Worm (Caenorhabditis elegans): ENCODE results near the gene ZK688.5.

DNA sequence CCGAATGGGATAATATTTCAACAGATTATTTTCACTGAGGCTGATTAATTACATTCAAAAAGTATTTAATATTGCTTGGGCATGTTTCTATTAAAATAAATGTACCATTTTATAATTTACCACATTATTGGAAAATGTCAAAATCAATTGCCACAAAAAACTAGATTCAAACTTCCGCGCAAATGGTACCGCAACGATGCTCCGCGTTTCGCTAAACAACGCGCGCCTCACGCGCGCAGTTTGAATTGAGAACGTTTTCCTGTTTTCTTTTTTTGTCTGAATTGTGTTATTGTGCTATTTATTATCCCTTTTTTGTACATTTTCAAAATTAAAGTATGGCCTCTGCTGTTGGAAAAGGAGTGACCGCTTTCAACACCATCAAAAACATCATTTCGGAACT lies 49.4 kb upstream of the ZK688.5 start, which contains the start of gene C29E4.12:
- TF ChIP-seq elt-3 (tag; optimal IDR thresholded peaks at IDR 0.05) (peak in 2 of 6 experiments; percentile 4 to 64), alr-1 (tag; optimal IDR thresholded peaks at IDR 0.05; ENCODE audit: borderline replicate concordance) (no peak)

All from whole organism, L1 larva.